Worm (Caenorhabditis elegans) whole organism, dauer: ENCODE data around the gene nhr-291.

Source experiments
- unc-62 ChIP-seq: sonication (generic microtip); optimal IDR thresholded peaks from 2 replicates; lab custom pipeline; 2017; ENCODE audit warnings: missing biosample characterization, missing genetic modification reagents, missing genetic modification characterization

Gene nhr-291

DNA sequence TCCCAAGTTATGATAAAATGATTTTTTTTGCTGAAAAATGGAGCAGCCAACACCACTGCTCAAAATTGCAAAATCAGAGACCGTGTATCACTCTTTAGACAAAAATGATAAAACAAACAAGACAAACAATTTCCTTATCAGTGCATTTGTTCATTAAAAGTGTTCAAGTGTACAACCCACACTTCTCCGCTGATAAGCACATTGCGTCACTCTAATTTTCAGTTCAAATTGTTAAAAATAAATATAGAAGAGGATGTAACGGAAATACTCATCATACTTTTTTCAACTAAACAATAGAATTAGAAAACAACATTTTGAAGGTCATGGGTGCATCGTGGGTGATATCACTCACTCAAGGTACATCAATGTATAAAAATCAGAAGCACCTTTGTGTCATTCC, at the start of gene nhr-291:
Gene nhr-291 (plus strand): TSS at position 324 of the 400 bp plus-strand sequence.
- no peak for TF ChIP-seq unc-62

DNA sequence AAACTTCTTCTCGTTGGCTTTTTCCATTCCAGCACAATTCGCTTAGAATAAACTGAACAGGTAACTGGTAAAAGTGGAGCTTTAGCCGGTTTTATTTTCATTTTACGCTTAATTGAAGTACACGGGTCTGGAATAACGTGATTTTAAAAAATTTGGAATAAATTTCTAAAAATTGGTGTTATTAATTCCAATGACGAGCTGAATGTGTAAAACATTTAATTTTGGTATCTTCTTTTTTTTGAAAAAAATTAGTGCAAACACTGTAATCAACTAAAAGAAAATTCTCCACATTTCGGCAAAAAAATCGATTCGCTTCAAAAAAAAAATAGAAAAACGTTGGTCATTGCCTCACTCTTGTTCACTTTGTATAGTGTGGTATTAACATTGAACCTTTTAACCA, 46.5 kb upstream of the nhr-291 start, which contains the start of gene T10H4.4:
Gene T10H4.4 (minus strand): TSS at position 101 of the 400 bp plus-strand sequence.
- TF ChIP-seq unc-62 = no peak

ce11 chrV:15274757-15275156, 44.0 kb upstream of the nhr-291 start, which contains the start of gene srw-16:
srw-16 (minus strand) TSS chrV:15274857.
- TF ChIP-seq unc-62 = no peak

ce11 chrV:15276915-15277314, 41.8 kb upstream of the nhr-291 start, which contains the start of gene srw-17:
srw-17 (minus strand) TSS chrV:15277015.
- no peak for TF ChIP-seq unc-62

DNA sequence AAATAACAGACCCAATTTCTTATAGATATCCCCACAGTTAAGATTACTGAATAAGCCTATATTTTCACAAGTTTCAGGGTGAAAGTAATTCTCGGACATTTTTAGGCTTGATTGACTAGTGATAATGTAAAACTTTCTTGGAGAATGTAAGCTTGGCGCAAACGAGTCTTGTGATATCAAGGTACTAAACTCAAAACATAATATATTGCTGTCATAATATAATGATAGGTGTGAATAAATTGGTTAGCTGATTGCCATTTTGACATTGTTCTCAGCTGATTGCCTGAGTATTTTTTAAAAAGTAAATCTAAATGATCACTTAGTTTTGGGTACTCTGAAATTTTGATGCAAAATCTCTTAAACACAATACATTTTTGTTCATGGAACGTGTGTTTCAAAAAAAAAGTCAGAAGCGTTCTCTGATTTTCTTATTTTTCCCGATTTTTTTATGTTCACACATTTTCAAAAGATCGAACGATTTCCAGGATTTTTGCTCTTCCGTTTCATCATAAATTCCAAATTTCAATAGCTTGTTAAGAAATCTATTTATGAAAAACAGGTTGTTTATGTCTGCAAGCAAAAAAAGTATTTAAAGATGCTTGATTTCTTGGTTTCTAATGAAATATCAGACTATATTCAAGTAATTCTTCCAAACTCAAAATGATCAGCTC, 37.3 kb upstream of the nhr-291 start, which contains the start of the genes srw-19 and srx-51:
Gene srw-19 (minus strand): TSS at position 101 of the 671 bp plus-strand sequence.
Gene srx-51 (plus strand): TSS at position 621 of the 671 bp plus-strand sequence.
- no peak for TF ChIP-seq unc-62

DNA sequence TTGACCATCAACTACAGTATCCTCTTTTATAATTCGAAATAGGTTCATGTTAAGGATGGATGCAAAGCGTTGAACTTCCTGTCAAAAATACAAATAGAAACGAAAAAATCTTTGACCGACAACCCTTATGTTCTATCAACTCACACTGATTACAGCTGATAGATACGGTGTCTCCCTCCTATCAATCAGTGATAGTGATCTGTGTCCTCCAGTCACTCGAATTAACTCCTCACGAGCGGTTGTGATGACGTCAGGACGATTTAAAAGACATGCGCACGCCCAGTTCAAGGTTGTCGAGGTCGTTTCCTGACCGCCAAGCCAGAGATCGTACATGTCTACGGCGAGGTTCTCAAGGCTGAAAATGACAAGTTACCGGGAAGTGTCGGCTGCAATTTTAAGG, 32.8 kb upstream of the nhr-291 start:
- TF ChIP-seq unc-62 = no peak

- TF ChIP-seq unc-62 = no peak
Measured at ce11 chrV:15287856-15288255, 30.9 kb upstream of the nhr-291 start, which contains the start of gene cyp-34A1. cyp-34A1 (minus strand) TSS chrV:15287956.

DNA sequence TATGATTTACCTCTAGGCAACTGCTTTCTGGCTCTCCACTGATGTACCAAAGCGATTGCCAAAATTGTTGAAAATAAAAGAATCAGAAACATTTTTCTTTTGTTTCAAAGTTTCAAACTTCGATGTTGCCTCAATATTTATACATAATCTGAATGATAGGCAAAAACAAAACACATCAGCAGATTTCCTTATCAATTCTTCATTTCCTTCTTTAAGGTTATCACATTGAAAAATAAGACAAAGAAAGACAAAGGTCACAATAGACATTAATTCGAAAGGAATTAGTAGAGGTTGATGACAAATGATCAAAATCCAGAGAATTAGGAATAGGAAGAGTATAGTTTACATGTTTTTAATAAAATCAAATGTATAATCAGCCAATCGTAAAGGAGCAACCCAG, 27.8 kb upstream of the nhr-291 start, which contains the start of gene cyp-34A2:
Gene cyp-34A2 (minus strand): TSS at position 101 of the 400 bp plus-strand sequence.
- TF ChIP-seq unc-62 = no peak

DNA sequence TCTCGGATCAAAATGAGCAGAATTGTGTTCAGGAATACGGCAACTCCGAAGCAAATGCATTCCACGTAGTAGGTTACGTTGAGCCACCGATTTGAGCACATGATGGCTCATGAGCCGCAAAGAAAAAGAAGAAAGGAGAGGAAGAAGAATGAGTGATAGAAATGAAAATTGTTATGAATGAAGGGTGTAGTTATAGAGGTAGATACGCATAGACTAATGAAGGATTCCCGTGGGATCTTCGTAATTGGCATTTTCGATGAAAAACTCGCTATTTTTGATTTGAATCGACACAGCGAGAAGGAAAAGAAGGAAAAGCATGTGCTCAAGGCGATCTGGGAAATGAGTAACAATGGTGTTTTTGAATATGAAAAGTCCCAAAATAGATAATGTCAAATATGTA, 24.9 kb upstream of the nhr-291 start, which contains the start of gene str-96:
Gene str-96 (minus strand): TSS at position 101 of the 400 bp plus-strand sequence.
- TF ChIP-seq unc-62 = no peak

- TF ChIP-seq unc-62 = no peak
Measured at ce11 chrV:15298597-15298996, 20.2 kb upstream of the nhr-291 start, which contains the start of gene cpr-3. cpr-3 (minus strand) TSS chrV:15298700.

DNA sequence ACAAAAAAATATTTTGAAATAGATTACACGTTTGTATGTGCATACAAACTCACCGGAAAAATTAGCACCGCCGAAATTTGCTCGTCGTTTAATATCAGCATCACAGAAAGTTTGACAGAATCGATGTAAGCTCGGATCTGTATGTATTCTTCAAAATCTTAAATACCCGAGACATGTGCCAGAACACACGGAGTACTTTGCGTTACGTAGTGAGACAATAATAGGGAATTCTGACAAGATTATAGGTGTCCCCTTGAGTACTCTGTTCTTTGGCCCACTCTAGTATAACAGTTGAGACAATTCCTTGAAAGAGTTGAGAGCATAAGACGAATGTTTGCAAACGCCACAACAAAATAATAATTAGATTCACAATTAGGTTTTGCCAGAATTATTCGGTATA, 15.1 kb upstream of the nhr-291 start, which contains the start of gene srx-48:
Gene srx-48 (minus strand): TSS at position 101 of the 400 bp plus-strand sequence.
- no peak for TF ChIP-seq unc-62

DNA sequence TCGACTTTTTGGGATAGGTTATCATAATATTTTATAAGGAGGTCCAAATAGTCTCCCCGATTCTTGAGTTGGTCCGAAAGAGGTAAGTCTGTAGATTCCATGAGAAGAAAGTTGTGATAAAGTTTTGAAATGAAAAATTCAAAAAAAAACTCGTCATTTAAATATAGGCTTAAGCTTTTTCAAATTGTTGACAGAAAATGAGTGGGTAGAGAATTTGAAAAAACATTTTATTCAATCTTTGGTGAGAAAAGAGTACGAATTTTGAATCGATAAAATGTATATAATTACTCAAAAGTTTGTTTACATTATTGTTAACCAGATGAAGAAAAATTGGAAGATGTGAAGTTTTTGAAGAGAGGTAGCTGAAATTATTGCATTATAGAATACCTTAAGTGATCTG, 13.3 kb upstream of the nhr-291 start, which contains the start of gene T26H8.5:
Gene T26H8.5 (minus strand): TSS at position 101 of the 400 bp plus-strand sequence.
- TF ChIP-seq unc-62 = no peak

ce11 chrV:15306745-15307144, 12.0 kb upstream of the nhr-291 start, which contains the start of gene T26H8.4:
T26H8.4 (minus strand) TSS chrV:15306845.
- no peak for TF ChIP-seq unc-62

- no peak for TF ChIP-seq unc-62
Measured at ce11 chrV:15309011-15309410, 9.8 kb upstream of the nhr-291 start, which contains the start of gene srz-10. srz-10 (minus strand) TSS chrV:15309098.

DNA sequence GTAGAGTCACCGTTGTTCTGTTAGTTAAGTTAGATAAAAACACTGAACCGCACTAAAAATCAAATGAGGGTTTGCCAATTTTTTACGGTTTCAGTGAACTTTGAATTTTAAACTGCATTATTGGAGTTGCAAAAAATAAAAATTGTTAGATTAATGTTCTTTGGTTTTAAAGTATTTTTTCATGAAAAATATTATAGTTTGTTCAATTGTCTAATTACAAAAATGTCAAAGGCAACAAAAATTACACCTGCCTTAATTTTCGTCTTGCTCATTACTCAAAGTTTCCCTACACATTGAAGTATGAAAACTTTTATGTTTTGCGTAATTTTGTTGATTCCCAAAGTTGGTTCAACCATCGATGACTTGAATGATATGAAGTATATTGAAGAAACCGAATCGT, 8.0 kb upstream of the nhr-291 start, which contains the start of gene irld-62:
Gene irld-62 (plus strand): TSS at position 301 of the 400 bp plus-strand sequence.
- TF ChIP-seq unc-62 = no peak

DNA sequence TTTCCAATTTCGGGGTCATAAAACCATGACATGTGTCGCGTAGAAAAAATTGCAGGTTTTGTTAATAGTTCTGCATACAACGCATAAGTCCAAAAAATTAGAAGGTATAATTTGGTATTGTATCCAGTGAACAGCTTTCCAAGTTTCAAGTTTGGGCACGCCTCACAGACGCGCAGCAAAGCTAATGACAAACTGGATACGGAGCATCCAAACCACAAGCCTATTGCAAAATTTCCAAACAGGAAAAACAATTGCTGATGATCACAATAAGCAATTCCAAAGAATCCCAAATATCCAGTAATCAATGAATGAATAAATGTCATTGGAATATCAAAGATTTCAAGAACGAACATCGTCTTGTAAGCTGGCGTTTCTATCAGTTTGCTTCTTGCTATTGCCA, 5.2 kb upstream of the nhr-291 start:
- no peak for TF ChIP-seq unc-62

- no peak for TF ChIP-seq unc-62
Measured at ce11 chrV:15315827-15316527, 2.8 kb upstream of the nhr-291 start, which contains the start of the genes srt-22 and nhr-246. srt-22 (minus strand) TSS chrV:15315927. nhr-246 (plus strand) TSS chrV:15316477.
